Fruit fly (Drosophila melanogaster) whole organism, embryonic: ENCODE results near the gene ppk15.

Source experiments
- CG1603 ChIP-seq: fragments of 200-800 bp; sonication (Bioruptor generic); optimal IDR thresholded peaks from 2 replicates; lab custom pipeline; 2019; ENCODE audit warnings: missing biosample characterization, mild to moderate bottlenecking, missing genetic modification characterization, moderate library complexity
- CG4617 ChIP-seq: fragments of 200-800 bp; sonication (Bioruptor generic); optimal IDR thresholded peaks from 3 replicates; lab custom pipeline; 2016; ENCODE audit warnings: missing biosample characterization, missing genetic modification characterization, borderline replicate concordance
- CG9609 ChIP-seq: fragments of 200-800 bp; sonication (Bioruptor generic); optimal IDR thresholded peaks from 3 replicates; lab custom pipeline; 2016; ENCODE audit warnings: missing biosample characterization, missing genetic modification characterization
- Ravus ChIP-seq: fragments of 200-800 bp; sonication (Bioruptor generic); IDR thresholded peaks from 2 replicates; pipeline ENCODE4 v1.3.6; 2022; ENCODE audit warnings: missing biosample characterization, missing genetic modification characterization
- ftz-f1 ChIP-seq: fragments of 200-800 bp; sonication (Bioruptor generic); optimal IDR thresholded peaks from 2 replicates; lab custom pipeline; 2016; ENCODE audit warnings: missing biosample characterization, missing genetic modification characterization
- tgo ChIP-seq: fragments of 200-800 bp; sonication (Bioruptor generic); IDR thresholded peaks from 3 replicates; pipeline ENCODE4 v1.3.6; 2022; ENCODE audit warnings: missing biosample characterization, missing genetic modification characterization

DNA sequence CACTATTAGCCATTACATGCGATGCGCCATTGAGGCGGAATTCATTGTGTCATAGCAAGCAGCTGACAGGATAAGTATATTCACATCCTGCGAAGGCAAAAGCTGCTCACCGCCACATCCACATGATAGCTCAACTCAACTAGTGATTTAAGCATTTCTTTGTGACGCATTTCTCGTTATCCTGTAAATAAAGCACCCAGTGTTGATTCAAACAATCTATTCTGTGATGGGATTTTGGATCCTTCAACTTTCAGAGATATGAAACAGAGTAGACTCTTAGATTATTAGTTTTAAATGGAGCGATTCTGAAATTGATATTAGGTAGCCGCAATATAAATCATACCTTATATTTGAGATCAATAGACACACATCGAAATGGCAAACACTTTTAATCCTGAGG lies 45.3 kb upstream of the ppk15 start, which contains the start of gene Hex-t1:
- TF ChIP-seq CG1603 (tag; lab: Kevin White, UChicago) (no peak), CG9609 (no peak), Ravus (GFP tag; lab: Robert Waterston, UW) (no peak), CG4617 (no peak), ftz-f1 (GFP tag; lab: Kevin White, UChicago) (no peak), tgo (no peak)
